Worm (Caenorhabditis elegans) whole organism, mixed stage, embryonic: ENCODE measurements around the gene Y116A8C.30.

Source experiments
- M03D4.4 ChIP-seq: sonication (generic microtip); optimal IDR thresholded peaks from 2 replicates; lab custom pipeline; 2017; ENCODE audit warnings: mild to moderate bottlenecking, missing genetic modification characterization, missing compliant biosample characterization
- bed-3 ChIP-seq: fragments of 200-800 bp; sonication (Bioruptor generic); optimal IDR thresholded peaks from 3 replicates; lab custom pipeline; 2018; ENCODE audit warnings: mild to moderate bottlenecking, missing genetic modification characterization, moderate library complexity, missing compliant biosample characterization
- blmp-1 ChIP-seq: fragments of 150-350 bp; optimal IDR thresholded peaks from 2 replicates; lab custom pipeline; 2014; ENCODE audit warnings: missing biosample characterization, missing genetic modification characterization
- ceh-39 ChIP-seq: fragments of 150-350 bp; optimal IDR thresholded peaks from 2 replicates; lab custom pipeline; 2014; ENCODE audit warnings: missing biosample characterization, missing genetic modification characterization
- ceh-43 ChIP-seq: fragments of 200-800 bp; sonication (Bioruptor generic); optimal IDR thresholded peaks from 2 replicates; lab custom pipeline; 2018; ENCODE audit warnings: mild to moderate bottlenecking, missing genetic modification characterization, moderate library complexity, missing compliant biosample characterization
- ceh-83 ChIP-seq: fragments of 200-800 bp; sonication (Bioruptor generic); optimal IDR thresholded peaks from 2 replicates; lab custom pipeline; 2018; ENCODE audit warnings: mild to moderate bottlenecking, missing genetic modification characterization, missing compliant biosample characterization
- ces-1 ChIP-seq: fragments of 150-350 bp; optimal IDR thresholded peaks from 2 replicates; lab custom pipeline; 2014; ENCODE audit warnings: missing biosample characterization, missing genetic modification reagents, missing genetic modification characterization
- cnd-1 ChIP-seq: fragments of 200-800 bp; sonication (Bioruptor generic); optimal IDR thresholded peaks from 2 replicates; lab custom pipeline; 2018; ENCODE audit warnings: mild to moderate bottlenecking, missing genetic modification characterization, missing compliant biosample characterization
- elt-1 ChIP-seq: sonication (generic microtip); optimal IDR thresholded peaks from 2 replicates; lab custom pipeline; 2017; ENCODE audit warnings: missing genetic modification characterization, mild to moderate bottlenecking, missing compliant biosample characterization, antibody characterized with exemption, moderate library complexity, borderline replicate concordance; ENCODE audit not compliant: insufficient read depth
- elt-3 ChIP-seq: fragments of 150-350 bp; optimal IDR thresholded peaks from 2 replicates; lab custom pipeline; 2014; ENCODE audit warnings: missing biosample characterization, missing genetic modification characterization
- flh-1 ChIP-seq: fragments of 200-800 bp; sonication (Bioruptor generic); optimal IDR thresholded peaks from 2 replicates; lab custom pipeline; 2018; ENCODE audit warnings: mild to moderate bottlenecking, missing genetic modification characterization, moderate library complexity, missing compliant biosample characterization
- ham-2 ChIP-seq: fragments of 200-800 bp; sonication (Bioruptor generic); optimal IDR thresholded peaks from 2 replicates; lab custom pipeline; 2018; ENCODE audit warnings: mild to moderate bottlenecking, missing genetic modification characterization, missing compliant biosample characterization
- hlh-1 ChIP-seq: fragments of 150-350 bp; optimal IDR thresholded peaks from 2 replicates; lab custom pipeline; 2014; ENCODE audit warnings: missing biosample characterization, missing genetic modification reagents, missing genetic modification characterization
- lin-13 ChIP-seq: fragments of 150-350 bp; optimal IDR thresholded peaks from 2 replicates; lab custom pipeline; 2014; ENCODE audit warnings: missing biosample characterization, missing genetic modification characterization
- lsy-2 ChIP-seq: fragments of 150-350 bp; optimal IDR thresholded peaks from 2 replicates; lab custom pipeline; 2014; ENCODE audit warnings: missing biosample characterization, missing genetic modification characterization
- mab-5 ChIP-seq: fragments of 150-350 bp; optimal IDR thresholded peaks from 2 replicates; lab custom pipeline; 2014; ENCODE audit warnings: missing biosample characterization, missing genetic modification characterization
- mls-2 ChIP-seq: sonication (generic microtip); optimal IDR thresholded peaks from 2 replicates; lab custom pipeline; 2016; ENCODE audit warnings: mild to moderate bottlenecking, missing genetic modification characterization, moderate library complexity, missing compliant biosample characterization
- nhr-12 ChIP-seq: fragments of 150-350 bp; optimal IDR thresholded peaks from 2 replicates; lab custom pipeline; 2014; ENCODE audit warnings: missing biosample characterization, missing genetic modification characterization
- nhr-2 ChIP-seq: fragments of 150-350 bp; optimal IDR thresholded peaks from 2 replicates; lab custom pipeline; 2014; ENCODE audit warnings: missing biosample characterization, missing genetic modification characterization
- nhr-237 ChIP-seq: fragments of 150-350 bp; optimal IDR thresholded peaks from 2 replicates; lab custom pipeline; 2014; ENCODE audit warnings: missing biosample characterization, missing genetic modification characterization
- nhr-28 ChIP-seq: fragments of 150-350 bp; optimal IDR thresholded peaks from 2 replicates; lab custom pipeline; 2014; ENCODE audit warnings: missing biosample characterization, missing genetic modification characterization
- nhr-76 ChIP-seq: sonication (generic microtip); optimal IDR thresholded peaks from 2 replicates; lab custom pipeline; 2017; ENCODE audit warnings: missing biosample characterization, missing genetic modification characterization
- pha-4 ChIP-seq: fragments of 150-350 bp; optimal IDR thresholded peaks from 2 replicates; lab custom pipeline; 2018; ENCODE audit warnings: missing biosample characterization, missing genetic modification reagents, missing genetic modification characterization
- sem-2 ChIP-seq: fragments of 200-800 bp; sonication (Bioruptor generic); optimal IDR thresholded peaks from 2 replicates; lab custom pipeline; 2018; ENCODE audit warnings: mild to moderate bottlenecking, missing genetic modification characterization, missing compliant biosample characterization
- snpc-4 ChIP-seq: fragments of 150-350 bp; optimal IDR thresholded peaks from 2 replicates; lab custom pipeline; 2014; ENCODE audit warnings: missing biosample characterization, missing genetic modification characterization
- sptf-1 ChIP-seq: sonication (generic microtip); optimal IDR thresholded peaks from 2 replicates; lab custom pipeline; 2017; ENCODE audit warnings: mild to moderate bottlenecking, missing genetic modification characterization, moderate library complexity, missing compliant biosample characterization
- tbx-8 ChIP-seq: fragments of 200-800 bp; sonication (Bioruptor generic); optimal IDR thresholded peaks from 2 replicates; lab custom pipeline; 2018; ENCODE audit warnings: mild to moderate bottlenecking, missing genetic modification characterization, moderate library complexity, missing compliant biosample characterization
- unc-120 ChIP-seq: sonication (generic microtip); optimal IDR thresholded peaks from 2 replicates; lab custom pipeline; 2017; ENCODE audit warnings: missing genetic modification characterization, missing compliant biosample characterization; ENCODE audit not compliant: poor library complexity, severe bottlenecking
- unc-39 ChIP-seq: fragments of 150-350 bp; optimal IDR thresholded peaks from 2 replicates; lab custom pipeline; 2014; ENCODE audit warnings: missing biosample characterization, missing genetic modification characterization
- unc-62 ChIP-seq: fragments of 150-350 bp; optimal IDR thresholded peaks from 2 replicates; lab custom pipeline; 2014; ENCODE audit warnings: missing biosample characterization, missing genetic modification reagents, missing genetic modification characterization
- zip-8 ChIP-seq: fragments of 150-350 bp; optimal IDR thresholded peaks from 2 replicates; lab custom pipeline; 2014; ENCODE audit warnings: missing biosample characterization, missing genetic modification characterization
- ztf-11 ChIP-seq: fragments of 150-350 bp; optimal IDR thresholded peaks from 2 replicates; lab custom pipeline; 2014; ENCODE audit warnings: missing biosample characterization, missing genetic modification characterization

The Y116A8C.30 gene

ce11 chrIV:17103615-17104014 lies at the start of gene Y116A8C.30:
Gene Y116A8C.30, minus strand, starts transcription at chrIV:17103715.
- TF ChIP-seq nhr-76 (tag; lab: Kevin White, UChicago): no peak
- TF ChIP-seq nhr-2 (tag; lab: Kevin White, UChicago): peak; percentile 22

DNA sequence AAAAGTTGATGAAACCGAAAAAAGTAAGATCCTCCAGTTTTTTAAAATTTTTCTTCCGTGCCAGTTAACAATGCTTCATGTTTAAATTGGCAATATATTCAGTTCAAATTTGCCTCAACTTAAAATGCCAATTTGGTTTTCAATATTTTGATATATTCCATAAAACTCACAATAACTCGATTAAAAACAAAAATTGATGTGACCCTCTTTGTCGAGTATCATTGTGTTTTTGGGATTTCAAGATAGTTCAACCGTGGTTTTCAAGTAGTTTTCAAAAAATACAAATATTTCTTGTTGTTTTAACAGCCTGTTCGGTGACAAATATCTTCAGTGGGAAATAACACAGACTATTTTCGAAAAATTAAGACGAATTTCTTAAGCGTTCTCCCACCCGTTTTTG lies 49.5 kb upstream of the Y116A8C.30 start:
- TF ChIP-seq M03D4.4 (tag; lab: Kevin White, UChicago): no peak
- TF ChIP-seq, all 35 proteins: peak for 0

- TF ChIP-seq sem-2: no peak
- TF ChIP-seq bed-3: no peak
- no peak for TF ChIP-seq ceh-43 (GFP tag; lab: Kevin White, UChicago)
- TF ChIP-seq ham-2 (GFP tag; lab: Kevin White, UChicago): no peak
- no peak for TF ChIP-seq nhr-76 (tag; lab: Kevin White, UChicago)
- TF ChIP-seq nhr-237 (tag; lab: Kevin White, UChicago): no peak
- no peak for TF ChIP-seq lsy-2 (tag; lab: Kevin White, UChicago)
- TF ChIP-seq sptf-1 (tag; lab: Kevin White, UChicago): no peak
- no peak for TF ChIP-seq unc-39 (tag; lab: Kevin White, UChicago)
- no peak for TF ChIP-seq nhr-12 (tag; lab: Kevin White, UChicago)
- no peak for TF ChIP-seq zip-8 (tag; lab: Kevin White, UChicago)
Observed at ce11 chrIV:17150871-17151270, 47.4 kb upstream of the Y116A8C.30 start, which contains the start of gene Y116A8C.40. Gene Y116A8C.40, minus strand, starts transcription at chrIV:17150971.

DNA sequence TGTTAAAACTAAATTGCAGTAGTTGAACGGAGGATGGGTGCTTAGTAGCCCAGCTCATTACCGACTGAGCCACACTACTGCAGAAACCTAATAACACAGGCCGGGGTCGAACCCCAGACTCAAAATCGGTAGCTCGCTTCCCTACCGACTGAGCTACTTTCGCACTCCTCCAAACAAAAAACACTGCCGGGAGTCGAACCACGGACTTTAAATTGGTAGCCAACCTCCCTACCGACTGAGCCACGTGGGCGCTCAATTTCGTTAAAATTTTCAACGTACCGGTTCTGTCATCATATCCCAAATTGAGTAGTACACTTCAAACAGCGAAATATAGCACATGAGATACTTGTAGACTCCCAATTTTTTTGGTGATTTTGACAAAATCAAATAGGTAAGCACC lies 46.9 kb upstream of the Y116A8C.30 start:
- TF ChIP-seq mab-5 (tag; lab: Kevin White, UChicago) (no peak), lsy-2 (tag; lab: Kevin White, UChicago) (no peak), zip-8 (tag; lab: Kevin White, UChicago) (no peak), ceh-43 (GFP tag; lab: Kevin White, UChicago) (no peak), mls-2 (tag; lab: Kevin White, UChicago) (no peak), unc-62 (GFP tag; lab: Kevin White, UChicago) (no peak), snpc-4 (no peak), nhr-2 (tag; lab: Kevin White, UChicago) (no peak), elt-1 (tag; lab: Kevin White, UChicago) (no peak), sem-2 (no peak), unc-120 (tag; lab: Kevin White, UChicago) (no peak), ztf-11 (tag; lab: Kevin White, UChicago) (no peak), hlh-1 (tag; lab: Kevin White, UChicago) (no peak), nhr-28 (tag; lab: Kevin White, UChicago) (no peak), cnd-1 (tag; lab: Kevin White, UChicago) (no peak), flh-1 (GFP tag; lab: Kevin White, UChicago) (no peak), blmp-1 (tag; lab: Kevin White, UChicago) (no peak), nhr-237 (tag; lab: Kevin White, UChicago) (no peak), pha-4 (tag; lab: Kevin White, UChicago) (no peak)

DNA sequence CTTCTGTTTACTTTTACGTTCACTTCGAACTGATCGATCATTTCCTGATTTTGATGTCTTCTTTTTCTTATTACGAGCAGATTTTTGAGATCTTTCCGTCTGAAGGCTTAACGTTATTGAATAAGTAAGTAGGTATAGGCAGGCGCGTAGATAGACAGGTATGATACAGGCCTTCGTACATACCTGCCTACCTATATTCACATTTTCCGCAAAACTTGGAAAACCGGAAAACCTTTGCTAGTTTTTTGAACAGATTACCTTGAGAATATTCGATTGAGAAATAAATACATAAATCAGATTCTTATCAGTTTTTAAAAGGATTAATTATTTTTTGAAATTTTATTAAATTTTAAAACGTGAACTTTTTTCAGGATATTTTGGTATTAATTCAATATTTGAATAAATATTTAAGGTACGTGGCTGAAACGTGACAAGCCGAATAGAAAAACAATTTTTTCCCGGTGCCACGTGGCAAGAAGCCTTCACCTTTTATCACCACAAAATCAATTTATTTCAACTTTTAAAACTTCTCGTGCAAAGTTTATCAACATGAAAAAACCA lies 27.6 kb upstream of the Y116A8C.30 start, which contains the start of the genes Y116A8C.37 and Y116A8C.38:
Gene Y116A8C.37 (minus strand): TSS at position 101 of the 561 bp plus-strand sequence.
Gene Y116A8C.38 (plus strand): TSS at position 511 of the 561 bp plus-strand sequence.
- TF ChIP-seq zip-8 (tag; lab: Kevin White, UChicago): no peak
- TF ChIP-seq lsy-2 (tag; lab: Kevin White, UChicago): no peak
- TF ChIP-seq tbx-8 (GFP tag; lab: Kevin White, UChicago): no peak
- no peak for TF ChIP-seq sptf-1 (tag; lab: Kevin White, UChicago)
- TF ChIP-seq nhr-76 (tag; lab: Kevin White, UChicago): no peak
- TF ChIP-seq sem-2: no peak
- TF ChIP-seq unc-39 (tag; lab: Kevin White, UChicago): no peak

DNA sequence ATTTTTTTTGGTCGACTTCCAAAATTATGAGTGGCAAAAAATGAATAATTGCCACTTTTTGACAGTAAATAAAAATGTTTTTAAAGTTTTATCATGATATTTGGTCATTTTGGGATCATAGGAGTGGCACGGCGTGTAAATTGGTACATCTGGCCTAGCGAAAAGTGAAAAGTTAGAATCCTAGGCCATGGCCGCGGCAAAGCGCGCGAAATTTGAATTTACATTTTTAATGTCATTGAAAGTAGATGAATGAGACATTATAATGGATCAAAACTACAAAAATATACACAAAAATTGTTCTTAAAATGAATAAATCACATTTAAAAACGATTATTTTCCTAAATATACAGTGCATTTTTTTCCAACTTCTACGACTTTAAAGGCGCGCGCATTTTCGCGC lies 23.0 kb upstream of the Y116A8C.30 start:
- no peak for TF ChIP-seq ceh-39
- TF ChIP-seq ces-1 (GFP tag; lab: Kevin White, UChicago): no peak
- TF ChIP-seq nhr-237 (tag; lab: Kevin White, UChicago): no peak
- no peak for TF ChIP-seq elt-3 (tag; lab: Kevin White, UChicago)
- no peak for TF ChIP-seq ceh-43 (GFP tag; lab: Kevin White, UChicago)
- TF ChIP-seq unc-120 (tag; lab: Kevin White, UChicago): no peak
- no peak for TF ChIP-seq ceh-83
- TF ChIP-seq lin-13 (tag; lab: Kevin White, UChicago): no peak
- TF ChIP-seq nhr-28 (tag; lab: Kevin White, UChicago): no peak
- TF ChIP-seq unc-62 (GFP tag; lab: Kevin White, UChicago): no peak
- TF ChIP-seq bed-3: no peak
- no peak for TF ChIP-seq ztf-11 (tag; lab: Kevin White, UChicago)
- TF ChIP-seq zip-8 (tag; lab: Kevin White, UChicago): no peak
